Worm (Caenorhabditis elegans): ENCODE results near the gene srd-39.

srd-39 gene

DNA sequence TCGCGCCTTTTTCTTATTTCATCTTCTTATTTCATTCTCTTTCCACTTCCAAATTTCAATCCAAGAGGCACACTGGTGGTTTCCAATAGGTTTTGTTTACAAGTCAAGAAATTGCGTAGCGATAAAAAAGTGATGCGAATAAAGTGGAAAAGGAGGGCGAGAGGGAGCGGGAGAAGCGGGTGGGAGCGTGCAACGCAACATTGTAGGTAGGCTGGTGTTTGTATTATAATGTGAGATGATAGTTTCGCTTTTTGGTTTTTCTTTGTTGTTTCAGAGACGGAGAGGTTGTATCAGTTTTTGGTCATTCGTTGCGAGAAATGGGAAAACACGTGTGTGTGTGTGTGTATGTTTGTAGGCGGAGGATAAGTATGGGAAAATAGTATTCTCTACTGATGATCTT, 50.2 kb downstream of the srd-39 start (continued):
- TF ChIP-seq dpl-1 (GFP tag; optimal IDR thresholded peaks at IDR 0.05) (no peak), lin-29 (GFP tag; IDR thresholded peaks at IDR 0.05) (no peak), lir-3 (tag; optimal IDR thresholded peaks at IDR 0.05) (no peak), skn-1 (tag; optimal IDR thresholded peaks at IDR 0.05) (no peak), hlh-30 (tag; optimal IDR thresholded peaks at IDR 0.05; ENCODE audit: insufficient read depth) (peak; percentile 84), daf-12 (tag; optimal IDR thresholded peaks at IDR 0.05) (no peak), tra-1 (GFP tag; IDR thresholded peaks at IDR 0.05) (peak; percentile 65; the same call in 1 of the 2 replicates), zfp-2 (tag; optimal IDR thresholded peaks at IDR 0.05) (no peak), unc-39 (tag; optimal IDR thresholded peaks at IDR 0.05) (no peak), dmd-8 (GFP tag; IDR thresholded peaks at IDR 0.05) (no peak), arid-1 (GFP tag; conservative IDR thresholded peaks at IDR 0.05) (0 out of 2 replicates have a peak, but pooled peaks have one; percentile 29), Y105C5A.15 (GFP tag; IDR thresholded peaks at IDR 0.05) (no peak), mxl-3 (GFP tag; optimal IDR thresholded peaks at IDR 0.05) (peak; percentile 78), unc-62 (GFP tag; optimal IDR thresholded peaks at IDR 0.05 in 1 of 2) (peak in 1 of 2 experiments; percentile 33), unc-62 (tag; optimal IDR thresholded peaks at IDR 0.05) (no peak), snpc-1.2 (GFP tag; IDR thresholded peaks at IDR 0.05) (no peak), php-3 (GFP tag; IDR thresholded peaks at IDR 0.05) (0 out of 2 replicates have a peak, but pooled peaks have one; percentile 44), F44E2.7 (GFP tag; IDR thresholded peaks at IDR 0.05) (no peak), Y48G9A.11 (GFP tag; IDR thresholded peaks at IDR 0.05) (no peak), spr-3 (GFP tag; optimal IDR thresholded peaks at IDR 0.05) (no peak), dmd-6 (GFP tag; IDR thresholded peaks at IDR 0.05) (peak; percentile 83), nhr-237 (tag; optimal IDR thresholded peaks at IDR 0.05) (no peak), saeg-2 (GFP tag; IDR thresholded peaks at IDR 0.05) (no peak), nhr-42 (GFP tag; IDR thresholded peaks at IDR 0.05) (0 out of 2 replicates have a peak, but pooled peaks have one; percentile 15), nhr-77 (tag; optimal IDR thresholded peaks at IDR 0.05) (peak; percentile 78), daf-16 (GFP tag; optimal IDR thresholded peaks at IDR 0.05) (peak in 1 of 2 experiments; percentile 68), daf-16 (tag; optimal IDR thresholded peaks at IDR 0.05) (peak; percentile 95), zfp-3 (GFP tag; conservative IDR thresholded peaks at IDR 0.05) (no peak), madf-9 (GFP tag; conservative IDR thresholded peaks at IDR 0.05) (no peak), lin-38 (GFP tag; IDR thresholded peaks at IDR 0.05) (no peak), zip-11 (GFP tag; IDR thresholded peaks at IDR 0.05) (no peak), nhr-76 (tag; optimal IDR thresholded peaks at IDR 0.05) (no peak), nhr-6 (tag; optimal IDR thresholded peaks at IDR 0.05) (peak; percentile 6), nhr-48 (tag; optimal IDR thresholded peaks at IDR 0.05) (peak; percentile 39), mdt-29 (GFP tag; IDR thresholded peaks at IDR 0.05) (no peak), hmg-1.1 (GFP tag; IDR thresholded peaks at IDR 0.05) (peak; percentile 34; the same call in 1 of the 2 replicates), dmd-9 (GFP tag; IDR thresholded peaks at IDR 0.05) (no peak), F37D6.2 (tag; optimal IDR thresholded peaks at IDR 0.05) (no peak), dve-1 (tag; optimal IDR thresholded peaks at IDR 0.05; ENCODE audit: insufficient read depth) (peak; percentile 92), nhr-25 (tag; optimal IDR thresholded peaks at IDR 0.05; ENCODE audit: borderline replicate concordance, insufficient read depth) (peak; percentile 53), daf-8 (GFP tag; IDR thresholded peaks at IDR 0.05) (no peak), hif-1 (tag; optimal IDR thresholded peaks at IDR 0.05) (peak in 1 of 2 experiments; percentile 41), lsy-2 (tag; optimal IDR thresholded peaks at IDR 0.05) (peak in 1 of 2 experiments; percentile 48)

Data from whole organism, L4 larva.